Worm (Caenorhabditis elegans): ENCODE data around the gene npr-42.
A peak's percentile ranks its signal among the peaks of the same experiment; 100 is the strongest.

Gene npr-42

DNA sequence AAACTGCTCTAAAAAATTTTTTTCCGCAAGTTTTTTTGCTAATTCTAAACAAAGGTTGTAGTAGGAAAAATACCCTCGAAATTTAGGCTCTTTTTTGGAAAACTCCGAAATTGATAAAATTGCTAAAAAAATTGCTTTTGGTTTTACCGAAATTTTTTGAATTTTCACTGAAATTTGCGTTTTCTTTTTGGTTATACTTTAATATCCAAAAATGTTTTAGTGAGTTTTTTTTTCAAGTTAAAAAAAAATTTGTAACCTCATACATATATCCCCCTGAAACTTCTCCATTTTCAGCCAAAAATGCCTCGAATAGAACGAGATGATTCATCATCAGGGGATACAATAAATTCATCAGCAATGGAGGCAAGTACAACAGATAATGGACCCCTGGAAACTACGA is 29.1 kb upstream of the npr-42 start, which contains the start of gene gpa-11:
TSS of gene gpa-11 (plus strand) at position 301 of the 400 bp plus-strand sequence.
- TF ChIP-seq nhr-111 (GFP tag; optimal IDR thresholded peaks at IDR 0.05), result no peak
- TF ChIP-seq hlh-11 (tag; optimal IDR thresholded peaks at IDR 0.05), result no peak
- no peak for TF ChIP-seq hmg-1.1 (GFP tag; IDR thresholded peaks at IDR 0.05)
- TF ChIP-seq skn-1 (tag; optimal IDR thresholded peaks at IDR 0.05), result no peak
- TF ChIP-seq zfp-3 (GFP tag; conservative IDR thresholded peaks at IDR 0.05), result no peak
- TF ChIP-seq gei-8 (GFP tag; optimal IDR thresholded peaks at IDR 0.05), result no peak
- TF ChIP-seq lim-7 (GFP tag; IDR thresholded peaks at IDR 0.05), result no peak
- TF ChIP-seq nhr-237 (tag; optimal IDR thresholded peaks at IDR 0.05), result no peak
- TF ChIP-seq ctbp-1 (GFP tag; IDR thresholded peaks at IDR 0.05), result no peak
- no peak for TF ChIP-seq egl-43 (GFP tag; IDR thresholded peaks at IDR 0.05)
- no peak for TF ChIP-seq nhr-11 (tag; optimal IDR thresholded peaks at IDR 0.05)

DNA sequence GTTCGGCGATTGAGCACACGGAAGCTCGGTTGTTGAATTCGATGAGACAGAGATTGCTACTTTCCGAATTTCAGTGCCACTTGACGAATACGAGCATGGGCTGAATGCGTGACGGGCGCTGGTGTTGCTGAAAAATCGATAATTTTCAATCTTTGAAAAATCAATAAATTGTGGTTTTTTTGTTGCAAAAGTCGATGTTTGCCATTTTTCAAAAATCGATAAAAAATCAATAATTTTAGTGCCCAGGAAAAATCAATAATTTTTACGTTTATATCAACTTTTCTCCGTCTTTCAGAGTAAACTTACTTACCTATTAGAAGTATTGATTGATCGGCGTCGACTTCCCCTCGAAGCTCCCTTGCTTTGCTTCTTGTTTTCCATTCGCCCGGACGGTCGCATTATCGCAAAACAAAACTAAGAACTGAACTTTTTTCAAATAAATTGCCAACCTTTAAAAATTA is 19.4 kb upstream of the npr-42 start, which contains the start of gene C16A11.7:
TSS of gene C16A11.7 (minus strand) at position 411 of the 461 bp plus-strand sequence.
- TF ChIP-seq ceh-28 (tag; optimal IDR thresholded peaks at IDR 0.05), result peak; percentile 95
- TF ChIP-seq nhr-25 (tag; optimal IDR thresholded peaks at IDR 0.05; ENCODE audit: borderline replicate concordance, insufficient read depth), result no peak

DNA sequence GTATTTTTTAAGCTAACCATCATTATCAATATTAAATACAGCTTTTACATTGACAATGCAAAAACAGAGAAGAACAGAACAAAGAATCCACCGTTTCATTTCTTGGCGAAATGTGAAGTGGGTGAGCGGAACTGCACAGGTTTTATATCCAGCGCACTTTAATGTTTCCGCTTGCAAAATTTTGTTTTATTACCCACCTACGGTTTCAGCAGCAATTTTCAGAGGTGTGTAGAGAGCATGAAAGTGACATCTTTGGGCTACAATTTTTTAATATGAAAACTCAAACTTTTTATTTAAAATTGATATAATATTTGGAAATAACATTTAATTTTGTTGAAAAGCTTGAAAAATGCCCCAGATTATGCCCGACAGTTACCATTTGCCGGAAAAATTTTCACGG is 17.3 kb upstream of the npr-42 start, which contains the start of gene clec-135:
TSS of gene clec-135 (minus strand) at position 101 of the 400 bp plus-strand sequence.
- TF ChIP-seq nhr-102 (tag; optimal IDR thresholded peaks at IDR 0.05) (no peak), sdz-12 (GFP tag; optimal IDR thresholded peaks at IDR 0.05) (no peak), ceh-28 (tag; optimal IDR thresholded peaks at IDR 0.05) (no peak), unc-130 (GFP tag; optimal IDR thresholded peaks at IDR 0.05) (no peak), lin-29 (GFP tag; IDR thresholded peaks at IDR 0.05) (no peak), F26F4.8 (GFP tag; conservative IDR thresholded peaks at IDR 0.05) (no peak), Y105C5A.15 (GFP tag; IDR thresholded peaks at IDR 0.05) (no peak), saeg-2 (GFP tag; IDR thresholded peaks at IDR 0.05) (no peak), dve-1 (tag; optimal IDR thresholded peaks at IDR 0.05; ENCODE audit: insufficient read depth) (no peak)

DNA sequence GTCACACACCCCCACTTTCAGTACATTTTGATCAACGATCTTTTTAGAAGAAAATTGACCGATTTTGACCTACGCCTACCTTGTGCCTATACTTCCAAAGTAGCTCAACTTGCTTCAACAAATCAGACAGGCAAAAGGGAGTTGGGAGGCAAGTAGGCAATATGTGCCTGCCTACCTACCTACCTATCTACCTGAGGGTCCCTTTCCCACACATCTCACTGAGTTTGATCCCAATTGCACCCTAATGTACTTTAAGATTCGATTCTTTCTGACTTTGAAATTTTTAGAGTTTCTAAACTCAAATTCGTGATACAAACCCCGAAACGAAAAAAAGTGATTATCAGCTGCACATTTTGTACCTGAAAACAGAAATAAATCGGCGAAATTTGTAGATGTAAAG is 8.3 kb upstream of the npr-42 start:
- peak; percentile 98 for TF ChIP-seq aha-1 (tag)
- no peak for TF ChIP-seq dve-1 (tag; optimal IDR thresholded peaks at IDR 0.05; ENCODE audit: insufficient read depth)

DNA sequence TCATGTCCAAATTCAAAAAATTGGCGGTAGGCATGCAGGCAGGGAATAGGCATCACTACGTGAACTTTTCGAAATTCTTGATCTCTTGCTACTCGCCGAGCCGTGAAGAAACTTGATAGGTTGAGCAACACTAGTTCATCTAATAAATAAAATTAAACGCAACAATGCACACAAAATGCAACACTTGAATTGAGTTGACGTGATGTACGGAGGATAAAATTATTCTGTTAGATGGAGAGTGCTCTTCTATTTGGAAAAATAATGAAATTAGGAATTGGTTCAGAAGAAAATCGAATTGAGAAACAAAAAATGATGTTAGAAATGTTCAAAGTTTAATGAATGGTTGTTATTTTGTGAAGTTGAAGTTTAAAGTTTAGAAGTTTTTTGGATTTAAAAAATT is 922 bp downstream of the npr-42 start:
- no peak for TF ChIP-seq ceh-82 (tag; optimal IDR thresholded peaks at IDR 0.05)
- no peak for TF ChIP-seq daf-8 (GFP tag; IDR thresholded peaks at IDR 0.05)
- TF ChIP-seq dve-1 (tag; optimal IDR thresholded peaks at IDR 0.05; ENCODE audit: insufficient read depth), result no peak
- peak; percentile 70 for TF ChIP-seq ces-1 (GFP tag; optimal IDR thresholded peaks at IDR 0.05)
- TF ChIP-seq spr-1 (tag; optimal IDR thresholded peaks at IDR 0.05), result no peak

DNA sequence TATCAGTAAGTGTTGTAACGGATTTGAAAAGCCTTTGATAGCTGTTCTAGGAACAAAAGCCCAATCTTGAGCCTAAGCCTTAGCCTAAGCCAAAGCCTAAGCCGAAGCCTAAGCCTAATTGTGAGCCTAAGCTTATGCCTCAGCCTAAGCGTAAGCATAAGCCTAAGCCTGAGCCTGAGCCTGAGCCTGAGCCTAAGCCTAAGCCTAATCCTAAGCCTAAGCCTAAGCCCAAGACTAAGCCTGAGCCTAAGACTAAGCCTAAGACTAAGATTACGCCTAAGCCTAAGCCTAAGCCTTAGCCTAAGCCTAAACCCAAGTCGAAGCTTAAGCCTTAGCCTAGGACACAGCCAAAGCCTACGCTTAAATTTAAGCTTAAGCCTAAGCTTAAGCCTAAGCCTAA is 1.6 kb downstream of the npr-42 start:
- TF ChIP-seq lim-7 (GFP tag; IDR thresholded peaks at IDR 0.05), result 0 out of 2 replicates have a peak, but pooled peaks have one; percentile 29
- TF ChIP-seq D1046.2 (GFP tag; IDR thresholded peaks at IDR 0.05), result 0 out of 2 replicates have a peak, but pooled peaks have one; percentile 37
- TF ChIP-seq ama-1 (optimal IDR thresholded peaks at IDR 0.05), result no peak
- TF ChIP-seq F49E8.2 (tag; optimal IDR thresholded peaks at IDR 0.05; ENCODE audit: borderline replicate concordance), result no peak
- no peak for TF ChIP-seq rbr-2 (tag; optimal IDR thresholded peaks at IDR 0.05)
- no peak for TF ChIP-seq nhr-11 (tag; optimal IDR thresholded peaks at IDR 0.05)
- no peak for TF ChIP-seq Y5F2A.4 (GFP tag; optimal IDR thresholded peaks at IDR 0.05)
- TF ChIP-seq spr-1 (tag; optimal IDR thresholded peaks at IDR 0.05), result no peak
- no peak for TF ChIP-seq mep-1 (tag; optimal IDR thresholded peaks at IDR 0.05)
- TF ChIP-seq ceh-20 (GFP tag; IDR thresholded peaks at IDR 0.05), result no peak
- TF ChIP-seq F37D6.2 (tag; optimal IDR thresholded peaks at IDR 0.05), result no peak
